Worm (Caenorhabditis elegans): ENCODE results near the gene hmit-1.3.
A peak's percentile ranks its signal among the peaks of the same experiment; 100 is the strongest.

hmit-1.3 gene

ce11 chrIII:3532035-3532434 lies 12.6 kb upstream of the hmit-1.3 start:
- TF ChIP-seq nhr-90 (tag; optimal IDR thresholded peaks at IDR 0.05) (no peak), ceh-27 (GFP tag; optimal IDR thresholded peaks at IDR 0.05) (peak; percentile 48), ztf-22 (GFP tag; optimal IDR thresholded peaks at IDR 0.05) (no peak), die-1 (tag; optimal IDR thresholded peaks at IDR 0.05) (no peak), hmg-1.2 (GFP tag; IDR thresholded peaks at IDR 0.05) (peak; percentile 89), nfyb-1 (GFP tag; IDR thresholded peaks at IDR 0.05) (0 out of 2 replicates have a peak, but pooled peaks have one; percentile 19), cebp-1 (GFP tag; IDR thresholded peaks at IDR 0.05) (no peak), cebp-1 (tag; optimal IDR thresholded peaks at IDR 0.05) (peak; percentile 40), unc-62 (GFP tag; optimal IDR thresholded peaks at IDR 0.05) (peak; percentile 55), rec-8 (tag; optimal IDR thresholded peaks at IDR 0.05) (no peak), K12H6.12 (tag; optimal IDR thresholded peaks at IDR 0.05) (peak; percentile 33), attf-5 (GFP tag; optimal IDR thresholded peaks at IDR 0.05) (peak; percentile 28), zfh-2 (GFP tag; conservative IDR thresholded peaks at IDR 0.05) (peak; percentile 46; the same call in 1 of the 2 replicates), lin-40 (tag; optimal IDR thresholded peaks at IDR 0.05) (peak; percentile 41), mcd-1 (GFP tag; IDR thresholded peaks at IDR 0.05) (0 out of 2 replicates have a peak, but pooled peaks have one; percentile 24)

- no peak for TF ChIP-seq ccch-3 (GFP tag; optimal IDR thresholded peaks at IDR 0.05)
- no peak for TF ChIP-seq chd-7 (tag; optimal IDR thresholded peaks at IDR 0.05)
- no peak for TF ChIP-seq nfyb-1 (GFP tag; IDR thresholded peaks at IDR 0.05)
- no peak for TF ChIP-seq B0035.1 (tag; optimal IDR thresholded peaks at IDR 0.05)
- no peak for TF ChIP-seq F10E7.11 (tag; optimal IDR thresholded peaks at IDR 0.05)
- no peak for TF ChIP-seq dpff-1 (tag; optimal IDR thresholded peaks at IDR 0.05)
- peak; percentile 75 for TF ChIP-seq nhr-80 (tag; optimal IDR thresholded peaks at IDR 0.05)
- TF ChIP-seq K12H6.12 (tag; optimal IDR thresholded peaks at IDR 0.05), result no peak
- TF ChIP-seq unc-62 (GFP tag; optimal IDR thresholded peaks at IDR 0.05), result peak; percentile 41
- no peak for TF ChIP-seq rcor-1 (GFP tag; IDR thresholded peaks at IDR 0.05)
- no peak for TF ChIP-seq rec-8 (tag; optimal IDR thresholded peaks at IDR 0.05)
- TF ChIP-seq madf-8 (GFP tag; conservative IDR thresholded peaks at IDR 0.05), result no peak
- no peak for TF ChIP-seq rpc-1 (optimal IDR thresholded peaks at IDR 0.05)
- no peak for TF ChIP-seq rpc-1 (tag; optimal IDR thresholded peaks at IDR 0.05)
- TF ChIP-seq ekl-4 (GFP tag; IDR thresholded peaks at IDR 0.05), result no peak
- TF ChIP-seq hmg-1.2 (GFP tag; IDR thresholded peaks at IDR 0.05), result no peak
Observed at ce11 chrIII:3529744-3530208, 10.4 kb upstream of the hmit-1.3 start, which contains the start of gene pitp-1. TSS of gene pitp-1 (minus strand) at chrIII:3529794.

- TF ChIP-seq somi-1 (GFP tag; optimal IDR thresholded peaks at IDR 0.05) (no peak), sdz-38 (tag; optimal IDR thresholded peaks at IDR 0.05) (no peak), ceh-79 (tag; optimal IDR thresholded peaks at IDR 0.05) (no peak), madf-3 (GFP tag; IDR thresholded peaks at IDR 0.05) (no peak), ZK185.1 (tag; optimal IDR thresholded peaks at IDR 0.05; ENCODE audit: poor library complexity, severe bottlenecking) (no peak)
Observed at ce11 chrIII:3528342-3528741, 8.9 kb upstream of the hmit-1.3 start, which contains the start of gene rpl-37. TSS of gene rpl-37 (plus strand) at chrIII:3528642.

- TF ChIP-seq ztf-22 (GFP tag; optimal IDR thresholded peaks at IDR 0.05) (no peak), nhr-27 (tag; optimal IDR thresholded peaks at IDR 0.05) (no peak), egl-44 (GFP tag; IDR thresholded peaks at IDR 0.05) (no peak), T07F8.4 (tag; optimal IDR thresholded peaks at IDR 0.05) (no peak), B0035.1 (tag; optimal IDR thresholded peaks at IDR 0.05) (no peak), C17E4.6 (GFP tag; IDR thresholded peaks at IDR 0.05) (no peak)
Observed at ce11 chrIII:3523363-3523762, 4.0 kb upstream of the hmit-1.3 start.
